Worm (Caenorhabditis elegans) whole organism, L4/young adult: ENCODE data around the gene ZK688.7.

Experiments
- W03F9.2 ChIP-seq: fragments of 150-350 bp; optimal IDR thresholded peaks from 2 replicates; lab custom pipeline; 2014; ENCODE audit warnings: missing biosample characterization, missing genetic modification characterization
- dao-5 ChIP-seq: sonication (generic microtip); optimal IDR thresholded peaks from 2 replicates; lab custom pipeline; 2016; ENCODE audit warnings: missing genotype, missing genetic modification characterization, moderate library complexity, missing compliant biosample characterization
- him-1 ChIP-seq: sonication (generic microtip); optimal IDR thresholded peaks from 2 replicates; lab custom pipeline; 2016; ENCODE audit warnings: missing genotype, missing genetic modification reagents, missing genetic modification characterization, missing compliant biosample characterization

- TF ChIP-seq W03F9.2 (tag; lab: Kevin White, UChicago) = no peak
- no peak for TF ChIP-seq him-1 (tag; lab: Kevin White, UChicago)
- no peak for TF ChIP-seq dao-5 (tag; lab: Kevin White, UChicago)
These were observed 46.7 kb upstream of the ZK688.7 start, which contains the start of gene C29E4.11 for ce11 chrIII:7958085-7958484.
